Worm (Caenorhabditis elegans) whole organism, L1 larva: ENCODE results near the gene R166.3.

Experiments used
- C04F5.9 ChIP-seq: sonication (generic microtip); optimal IDR thresholded peaks from 2 replicates; lab custom pipeline; 2016; ENCODE audit warnings: missing genetic modification characterization, missing compliant biosample characterization
- C34B4.2 ChIP-seq: sonication (generic microtip); optimal IDR thresholded peaks from 2 replicates; lab custom pipeline; 2017; ENCODE audit warnings: mild to moderate bottlenecking, missing genetic modification characterization, missing compliant biosample characterization
- F16B12.6 ChIP-seq: fragments of 150-350 bp; optimal IDR thresholded peaks from 2 replicates; lab custom pipeline; 2014; ENCODE audit warnings: missing biosample characterization, missing genetic modification characterization
- alr-1 ChIP-seq: fragments of 200-800 bp; sonication (Bioruptor generic); optimal IDR thresholded peaks from 2 replicates; lab custom pipeline; 2018; ENCODE audit warnings: borderline replicate concordance, mild to moderate bottlenecking, missing genetic modification characterization, missing compliant biosample characterization
- aly-2 ChIP-seq: fragments of 150-350 bp; optimal IDR thresholded peaks from 2 replicates; lab custom pipeline; 2014; ENCODE audit warnings: missing biosample characterization, missing genetic modification characterization
- ama-1 ChIP-seq: fragments of 150-350 bp; optimal IDR thresholded peaks from 2 replicates; lab custom pipeline; 2014
- ceh-8 ChIP-seq: fragments of 200-800 bp; sonication (Bioruptor generic); optimal IDR thresholded peaks from 2 replicates; lab custom pipeline; 2018; ENCODE audit warnings: mild to moderate bottlenecking, missing genetic modification characterization, moderate library complexity, missing compliant biosample characterization
- ceh-82 ChIP-seq, 3 experiments: fragments of 150-350 bp in 1 of 3; sonication (generic microtip) in 2 of 3; optimal IDR thresholded peaks; 2 replicates each; lab custom pipeline; 2014 to 2017; ENCODE audit warnings: missing biosample characterization in 3 of 3, missing genetic modification characterization in 3 of 3
- ceh-88 ChIP-seq: fragments of 200-800 bp; sonication (Bioruptor generic); IDR thresholded peaks from 2 replicates; pipeline ENCODE4 v1.3.6; 2022; ENCODE audit warnings: missing genetic modification characterization, missing compliant biosample characterization
- dpl-1 ChIP-seq, 3 experiments: fragments of 150-350 bp in 2 of 3; sonication (generic microtip) in 1 of 3; optimal IDR thresholded peaks; 2 replicates each; lab custom pipeline; 2014 to 2017; ENCODE audit warnings: missing biosample characterization in 3 of 3, missing genetic modification characterization in 3 of 3, missing genetic modification reagents in 3 of 3
- efl-1 ChIP-seq, 4 experiments: fragments of 150-350 bp; optimal IDR thresholded peaks in 3 of 4; peaks in 1 of 4; 1 replicate in 1 of 4; 2 replicates in 3 of 4; lab custom pipeline; 2014; ENCODE audit warnings: missing biosample characterization in 2 of 4, missing genetic modification characterization in 2 of 4, missing genetic modification reagents in 2 of 4
- efl-3 ChIP-seq: fragments of 200-800 bp; sonication (Bioruptor generic); optimal IDR thresholded peaks from 2 replicates; lab custom pipeline; 2018; ENCODE audit warnings: mild to moderate bottlenecking, missing genetic modification characterization, missing compliant biosample characterization
- egl-13 ChIP-seq: sonication (generic microtip); optimal IDR thresholded peaks from 2 replicates; lab custom pipeline; 2016; ENCODE audit warnings: missing genotype, missing genetic modification reagents, missing genetic modification characterization, missing compliant biosample characterization
- ets-5 ChIP-seq: fragments of 200-800 bp; sonication (Bioruptor generic); IDR thresholded peaks from 2 replicates; pipeline ENCODE4 v1.3.6; 2022; ENCODE audit warnings: missing genetic modification characterization, missing compliant biosample characterization
- fkh-10 ChIP-seq: sonication (generic microtip); optimal IDR thresholded peaks from 2 replicates; lab custom pipeline; 2017; ENCODE audit warnings: missing biosample characterization, missing genetic modification reagents, missing genetic modification characterization
- fkh-8 ChIP-seq: sonication (generic microtip); optimal IDR thresholded peaks from 2 replicates; lab custom pipeline; 2016; ENCODE audit warnings: mild to moderate bottlenecking, missing genetic modification characterization, missing compliant biosample characterization
- fos-1 ChIP-seq: fragments of 150-350 bp; optimal IDR thresholded peaks from 2 replicates; lab custom pipeline; 2014; ENCODE audit warnings: missing biosample characterization, missing genetic modification characterization
- hlh-4 ChIP-seq: sonication (generic microtip); optimal IDR thresholded peaks from 2 replicates; lab custom pipeline; 2016; ENCODE audit warnings: mild to moderate bottlenecking, missing genetic modification characterization, missing compliant biosample characterization
- irx-1 ChIP-seq: sonication (generic microtip); optimal IDR thresholded peaks from 2 replicates; lab custom pipeline; 2016; ENCODE audit warnings: missing genetic modification characterization, missing compliant biosample characterization
- isw-1 ChIP-seq: fragments of 200-800 bp; sonication (Bioruptor generic); IDR thresholded peaks from 2 replicates; pipeline ENCODE4 v1.3.6; 2022; ENCODE audit warnings: missing genetic modification characterization, missing compliant biosample characterization
- jun-1 ChIP-seq: fragments of 150-350 bp; optimal IDR thresholded peaks from 2 replicates; lab custom pipeline; 2014; ENCODE audit warnings: missing biosample characterization, missing genetic modification reagents, missing genetic modification characterization
- lin-13 ChIP-seq: fragments of 150-350 bp; optimal IDR thresholded peaks from 2 replicates; lab custom pipeline; 2014; ENCODE audit warnings: missing biosample characterization, missing genetic modification reagents, missing genetic modification characterization
- lin-14 ChIP-seq: fragments of 200-800 bp; sonication (Bioruptor generic); optimal IDR thresholded peaks from 2 replicates; lab custom pipeline; 2018; ENCODE audit warnings: mild to moderate bottlenecking, missing genetic modification characterization, moderate library complexity, missing compliant biosample characterization
- lin-15B ChIP-seq: fragments of 150-350 bp; sonication (generic microtip); optimal IDR thresholded peaks from 3 replicates; lab custom pipeline; 2014; ENCODE audit warnings: missing biosample characterization, missing genetic modification characterization
- lsy-2 ChIP-seq, 2 experiments: fragments of 150-350 bp; optimal IDR thresholded peaks; 2 replicates each; lab custom pipeline; 2014; ENCODE audit warnings: missing biosample characterization in 2 of 2, missing genetic modification characterization in 2 of 2
- mab-9 ChIP-seq: fragments of 200-800 bp; sonication (Bioruptor generic); IDR thresholded peaks from 2 replicates; pipeline ENCODE4 v1.3.6; 2022; ENCODE audit warnings: missing genetic modification reagents, missing genetic modification characterization, missing compliant biosample characterization
- mdl-1 ChIP-seq, 2 experiments: fragments of 150-350 bp; optimal IDR thresholded peaks; 2 replicates each; lab custom pipeline; 2014 to 2017; ENCODE audit warnings: missing biosample characterization in 2 of 2, missing genetic modification characterization in 2 of 2, inconsistent platforms in 1 of 2
- mef-2 ChIP-seq: fragments of 150-350 bp; optimal IDR thresholded peaks from 2 replicates; lab custom pipeline; 2014; ENCODE audit warnings: missing biosample characterization, missing genetic modification characterization
- nhr-11 ChIP-seq: fragments of 150-350 bp; optimal IDR thresholded peaks from 2 replicates; lab custom pipeline; 2014; ENCODE audit warnings: missing biosample characterization, missing genetic modification characterization
- nhr-12 ChIP-seq: sonication (generic microtip); optimal IDR thresholded peaks from 2 replicates; lab custom pipeline; 2017; ENCODE audit warnings: missing biosample characterization, missing genetic modification characterization
- nhr-19 ChIP-seq: fragments of 200-800 bp; sonication (Bioruptor generic); conservative IDR thresholded peaks from 2 replicates; pipeline ENCODE4 v1.3.6; 2022; ENCODE audit warnings: missing genetic modification characterization, missing compliant biosample characterization
- nhr-47 ChIP-seq: sonication (generic microtip); optimal IDR thresholded peaks from 2 replicates; lab custom pipeline; 2016; ENCODE audit warnings: mild to moderate bottlenecking, missing genetic modification characterization, moderate library complexity, missing compliant biosample characterization
- nhr-71 ChIP-seq: sonication (generic microtip); optimal IDR thresholded peaks from 2 replicates; lab custom pipeline; 2016; ENCODE audit warnings: mild to moderate bottlenecking, missing genetic modification characterization, moderate library complexity, missing compliant biosample characterization
- nhr-76 ChIP-seq: sonication (generic microtip); optimal IDR thresholded peaks from 2 replicates; lab custom pipeline; 2017; ENCODE audit warnings: missing biosample characterization, missing genetic modification characterization
- nhr-77 ChIP-seq: fragments of 150-350 bp; optimal IDR thresholded peaks from 2 replicates; lab custom pipeline; 2014; ENCODE audit warnings: missing biosample characterization, missing genetic modification characterization
- pag-3 ChIP-seq: sonication (generic microtip); optimal IDR thresholded peaks from 2 replicates; lab custom pipeline; 2017; ENCODE audit warnings: missing genetic modification characterization, mild to moderate bottlenecking, missing compliant biosample characterization, antibody characterized with exemption, borderline replicate concordance; ENCODE audit not compliant: insufficient read depth
- rnt-1 ChIP-seq: sonication (generic microtip); optimal IDR thresholded peaks from 2 replicates; lab custom pipeline; 2016; ENCODE audit warnings: mild to moderate bottlenecking, missing genetic modification characterization, moderate library complexity, missing compliant biosample characterization
- snu-23 ChIP-seq: sonication (generic microtip); optimal IDR thresholded peaks from 2 replicates; lab custom pipeline; 2016; ENCODE audit warnings: missing genetic modification characterization, missing compliant biosample characterization
- tlp-1 ChIP-seq: fragments of 150-350 bp; optimal IDR thresholded peaks from 2 replicates; lab custom pipeline; 2014; ENCODE audit warnings: missing biosample characterization, missing genetic modification characterization
- unc-130 ChIP-seq: fragments of 150-350 bp; optimal IDR thresholded peaks from 2 replicates; lab custom pipeline; 2017; ENCODE audit warnings: missing biosample characterization, missing genetic modification characterization, inconsistent platforms
- unc-30 ChIP-seq: sonication (generic microtip); optimal IDR thresholded peaks from 2 replicates; lab custom pipeline; 2017; ENCODE audit warnings: missing biosample characterization, missing genetic modification characterization
- unc-86 ChIP-seq: sonication (generic microtip); optimal IDR thresholded peaks from 2 replicates; lab custom pipeline; 2016; ENCODE audit warnings: missing genetic modification characterization, missing compliant biosample characterization
- unc-98 ChIP-seq: fragments of 200-800 bp; sonication (Bioruptor generic); IDR thresholded peaks from 2 replicates; pipeline ENCODE4 v1.3.6; 2022; ENCODE audit warnings: missing genetic modification characterization, missing compliant biosample characterization
- vab-15 ChIP-seq: sonication (generic microtip); optimal IDR thresholded peaks from 2 replicates; lab custom pipeline; 2017; ENCODE audit warnings: missing genotype, mild to moderate bottlenecking, missing genetic modification characterization, missing compliant biosample characterization
- xbp-1 ChIP-seq: sonication (generic microtip); optimal IDR thresholded peaks from 2 replicates; lab custom pipeline; 2016; ENCODE audit warnings: missing genetic modification characterization, missing compliant biosample characterization
- zip-4 ChIP-seq: fragments of 200-800 bp; sonication (Bioruptor generic); optimal IDR thresholded peaks from 2 replicates; lab custom pipeline; 2018; ENCODE audit warnings: mild to moderate bottlenecking, missing genetic modification characterization, moderate library complexity, missing compliant biosample characterization

The R166.3 gene

DNA sequence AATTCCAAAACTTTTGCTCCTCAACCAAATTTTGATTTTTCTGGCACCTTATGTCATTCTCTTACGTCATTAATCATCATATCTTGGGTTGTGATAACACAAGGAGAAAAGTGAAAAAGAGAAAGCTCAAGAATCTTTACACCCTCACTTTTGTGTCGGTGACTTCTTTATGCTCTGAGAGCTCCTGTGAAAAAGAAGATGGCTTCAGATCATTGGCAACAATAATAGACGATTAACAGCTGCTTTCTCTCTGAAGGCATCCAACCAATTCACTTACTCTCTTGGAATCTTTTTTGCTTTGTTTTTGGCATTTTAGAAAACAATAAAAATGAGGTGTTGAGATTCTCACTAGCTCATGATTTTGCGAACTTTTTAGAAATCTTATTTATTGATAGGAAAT is 30.4 kb upstream of the R166.3 start:
- TF ChIP-seq hlh-4 (tag; lab: Kevin White, UChicago) (no peak), nhr-71 (tag; lab: Kevin White, UChicago) (peak; percentile 43), nhr-19 (GFP tag; lab: Robert Waterston, UW) (no peak), lsy-2 (tag; optimal IDR thresholded peaks at IDR 0.05; lab: Kevin White, UChicago) (peak in 1 of 2 experiments; percentile 13), lin-15B (no peak), isw-1 (GFP tag; lab: Robert Waterston, UW) (no peak), irx-1 (tag; lab: Kevin White, UChicago) (no peak), efl-3 (GFP tag; lab: Kevin White, UChicago) (no peak), mab-9 (GFP tag; lab: Robert Waterston, UW) (no peak), jun-1 (no peak), ceh-8 (GFP tag; lab: Kevin White, UChicago) (no peak), nhr-76 (tag; lab: Kevin White, UChicago) (no peak), efl-1 (optimal IDR thresholded peaks at IDR 0.05; lab: Kevin White, UChicago) (peak in 1 of 2 experiments; percentile 3), efl-1 (GFP tag; optimal IDR thresholded peaks at IDR 0.05 in 1 of 2; lab: Kevin White, UChicago) (no peak), lin-14 (GFP tag; lab: Kevin White, UChicago) (peak; percentile 79), C04F5.9 (tag; lab: Kevin White, UChicago) (no peak), C34B4.2 (tag; lab: Kevin White, UChicago) (no peak), nhr-12 (no peak), fkh-10 (GFP tag; lab: Kevin White, UChicago) (no peak), nhr-77 (tag; lab: Kevin White, UChicago) (no peak), ama-1 (lab: Kevin White, UChicago) (no peak), unc-30 (tag; lab: Kevin White, UChicago) (no peak), pag-3 (tag; lab: Kevin White, UChicago) (peak; percentile 86), ceh-88 (GFP tag; lab: Robert Waterston, UW) (no peak), nhr-47 (tag; lab: Kevin White, UChicago) (no peak), rnt-1 (peak; percentile 44), snu-23 (GFP tag; lab: Kevin White, UChicago) (no peak), egl-13 (tag; lab: Kevin White, UChicago) (no peak), fkh-8 (tag; lab: Kevin White, UChicago) (no peak), mef-2 (tag; lab: Kevin White, UChicago) (no peak), unc-98 (GFP tag; lab: Robert Waterston, UW) (no peak)

DNA sequence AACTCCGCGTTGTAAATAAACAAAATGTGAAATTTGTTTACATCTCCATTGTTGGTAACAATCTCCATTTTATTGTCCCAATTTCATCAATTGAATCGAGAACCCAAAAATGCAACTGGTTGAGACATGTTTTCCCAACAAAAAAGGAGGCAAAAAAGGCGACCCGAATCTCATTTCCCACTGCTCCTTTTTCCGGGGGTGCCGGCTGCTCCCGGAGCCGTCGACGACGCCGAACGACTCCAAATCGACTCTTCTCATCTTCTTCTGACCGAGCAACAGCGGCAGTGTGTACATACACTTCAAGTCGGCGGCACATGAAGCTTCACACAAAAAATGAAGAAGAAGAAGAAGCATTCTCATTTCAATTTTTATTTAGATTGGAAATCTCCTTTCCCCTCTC is 27.3 kb upstream of the R166.3 start:
- TF ChIP-seq lin-14 (GFP tag; lab: Kevin White, UChicago) (peak; percentile 30), nhr-11 (no peak)

DNA sequence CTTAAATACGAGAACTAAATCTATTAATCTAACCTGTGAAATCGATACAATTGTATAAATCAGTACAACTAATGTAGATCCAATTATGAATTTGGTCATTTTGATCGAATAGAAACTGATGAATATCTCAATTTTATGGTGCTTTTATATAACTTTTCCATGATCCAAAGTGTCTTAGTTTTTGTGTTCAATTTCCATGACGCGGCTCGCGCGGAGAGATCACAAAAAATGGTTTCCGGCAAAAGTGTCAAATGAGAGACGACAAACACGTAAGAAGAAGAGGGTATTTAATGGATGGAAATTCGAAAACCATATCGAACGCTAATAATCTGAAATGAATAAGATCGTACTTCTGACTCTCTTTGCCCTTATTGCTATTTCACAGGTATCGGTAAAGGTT is 25.4 kb upstream of the R166.3 start, which contains the start of the genes C06A1.6 and C06A1.7:
Gene C06A1.6 (minus strand): TSS at position 101 of the 400 bp plus-strand sequence.
Gene C06A1.7 (plus strand): TSS at position 314 of the 400 bp plus-strand sequence.
- TF ChIP-seq lin-14 (GFP tag; lab: Kevin White, UChicago) (no peak), efl-1 (optimal IDR thresholded peaks at IDR 0.05; lab: Kevin White, UChicago) (no peak), efl-1 (GFP tag; optimal IDR thresholded peaks at IDR 0.05 in 1 of 2; lab: Kevin White, UChicago) (peak in 1 of 2 experiments; percentile 30), zip-4 (GFP tag; lab: Kevin White, UChicago) (no peak), unc-30 (tag; lab: Kevin White, UChicago) (no peak), nhr-77 (tag; lab: Kevin White, UChicago) (no peak), ets-5 (no peak), fkh-8 (tag; lab: Kevin White, UChicago) (no peak), ceh-88 (GFP tag; lab: Robert Waterston, UW) (no peak)

DNA sequence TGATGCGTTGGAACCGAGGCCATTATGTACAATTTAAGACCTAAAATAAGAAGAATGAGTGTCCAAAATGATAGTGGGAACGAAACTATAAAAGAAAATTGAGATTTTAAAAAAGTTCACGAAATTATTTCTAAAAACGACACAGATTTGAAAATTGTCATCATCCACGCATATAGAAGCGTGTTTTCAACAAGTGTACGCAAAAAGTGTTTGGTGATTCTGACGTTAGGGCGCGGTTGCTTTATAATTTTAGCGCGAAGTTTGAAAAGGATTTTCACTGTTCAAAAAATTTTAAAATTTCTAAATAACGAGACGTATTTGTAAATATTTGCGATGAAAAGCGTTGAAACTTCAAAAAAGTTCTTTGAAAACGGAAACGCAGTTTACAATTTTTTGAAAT is 24.2 kb upstream of the R166.3 start, which contains the start of gene cdc-48.1:
Gene cdc-48.1 (minus strand): TSS at position 40 of the 400 bp plus-strand sequence.
- TF ChIP-seq lin-13 (GFP tag; lab: Kevin White, UChicago) (peak; percentile 100), mdl-1 (tag; optimal IDR thresholded peaks at IDR 0.05; lab: Kevin White, UChicago) (peak; percentile 82 to 99), dpl-1 (GFP tag; optimal IDR thresholded peaks at IDR 0.05; lab: Kevin White, UChicago) (peak; percentile 100), xbp-1 (tag; lab: Kevin White, UChicago) (peak; percentile 100), fos-1 (peak; percentile 100), unc-98 (GFP tag; lab: Robert Waterston, UW) (peak; percentile 95), unc-86 (tag; lab: Kevin White, UChicago) (peak; percentile 100), F16B12.6 (tag; lab: Kevin White, UChicago) (peak; percentile 81), irx-1 (tag; lab: Kevin White, UChicago) (peak; percentile 99), unc-130 (tag; lab: Kevin White, UChicago) (peak; percentile 100), ceh-82 (tag; optimal IDR thresholded peaks at IDR 0.05; lab: Kevin White, UChicago) (peak; percentile 100), tlp-1 (tag; lab: Kevin White, UChicago) (no peak), mab-9 (GFP tag; lab: Robert Waterston, UW) (peak; percentile 99), alr-1 (tag; lab: Kevin White, UChicago) (no peak), aly-2 (tag; lab: Kevin White, UChicago) (peak; percentile 100), vab-15 (peak; percentile 100), nhr-71 (tag; lab: Kevin White, UChicago) (peak; percentile 100)
